Fruit fly (Drosophila melanogaster): ENCODE data around the gene CG14985.

CG14985 gene

DNA sequence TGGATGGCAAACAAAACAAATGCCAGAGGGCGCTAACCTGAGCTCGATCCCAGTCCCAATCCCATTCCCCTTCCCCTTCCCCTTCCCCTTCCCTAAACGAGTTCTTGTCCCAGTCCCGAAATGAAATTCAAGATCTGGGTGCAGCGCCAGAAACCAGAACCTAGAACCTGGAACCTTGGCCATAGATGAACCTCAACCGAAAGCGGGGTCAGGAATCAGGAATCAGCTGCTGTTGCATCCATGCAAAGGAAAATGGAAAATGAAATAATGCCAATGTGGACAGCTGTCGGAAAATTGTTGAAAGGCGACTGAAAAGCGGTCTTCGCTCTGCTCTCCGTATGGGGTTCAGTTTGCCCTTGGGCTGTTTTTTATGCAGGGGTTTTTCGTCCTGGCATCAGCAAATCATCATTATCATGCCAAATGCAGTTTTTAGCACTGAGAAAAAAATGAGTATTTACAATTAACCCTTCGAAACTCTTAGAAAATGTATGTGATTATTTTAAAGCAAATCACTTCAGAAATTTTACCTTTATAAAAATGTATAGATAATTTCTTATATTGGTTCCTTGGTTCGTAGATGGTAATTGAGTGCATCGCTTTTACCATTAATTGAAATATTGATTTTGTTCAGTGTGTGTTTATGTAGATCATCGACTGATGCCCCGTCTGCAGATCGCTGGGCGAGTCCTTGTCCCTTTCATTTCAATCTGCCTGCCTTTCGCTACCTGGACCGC is 25.5 kb upstream of the CG14985 start (continued):
- no peak for TF ChIP-seq Neu2 (GFP tag; optimal IDR thresholded peaks at IDR 0.05; ENCODE audit: borderline replicate concordance)
- TF ChIP-seq gcm (GFP tag; optimal IDR thresholded peaks at IDR 0.05) = peak; percentile 19
- no peak for TF ChIP-seq CG12236 (GFP tag; optimal IDR thresholded peaks at IDR 0.05)
- peak; percentile 61 for TF ChIP-seq gem (tag; optimal IDR thresholded peaks at IDR 0.05)
- TF ChIP-seq wek (GFP tag; optimal IDR thresholded peaks at IDR 0.05) = no peak
- TF ChIP-seq Rfx (GFP tag; IDR thresholded peaks at IDR 0.05) = no peak

dm6 chr3L:3978762-3979516 is 24.3 kb upstream of the CG14985 start:
- no peak for TF ChIP-seq NC2β (GFP tag; optimal IDR thresholded peaks at IDR 0.05)
- TF ChIP-seq tin (GFP tag; optimal IDR thresholded peaks at IDR 0.05) = no peak
- peak; percentile 36 for TF ChIP-seq Kr (GFP tag; optimal IDR thresholded peaks at IDR 0.05)
- peak; percentile 3 for TF ChIP-seq gsb-n (tag; optimal IDR thresholded peaks at IDR 0.05)
- peak; percentile 68 for TF ChIP-seq scrt (GFP tag; optimal IDR thresholded peaks at IDR 0.05)
- TF ChIP-seq Usf (GFP tag; optimal IDR thresholded peaks at IDR 0.05) = no peak
- TF ChIP-seq CG4707 (GFP tag; optimal IDR thresholded peaks at IDR 0.05) = no peak
- TF ChIP-seq cad (GFP tag; optimal IDR thresholded peaks at IDR 0.05) = peak; percentile 57
- TF ChIP-seq ind (GFP tag; optimal IDR thresholded peaks at IDR 0.05) = no peak
- no peak for TF ChIP-seq lov (optimal IDR thresholded peaks at IDR 0.05)
- TF ChIP-seq lov (GFP tag; IDR thresholded peaks at IDR 0.05) = no peak
- no peak for TF ChIP-seq CG15514 (GFP tag; optimal IDR thresholded peaks at IDR 0.05)
- TF ChIP-seq ttk (GFP tag; IDR thresholded peaks at IDR 0.05) = no peak
- TF ChIP-seq Adf1 (GFP tag; IDR thresholded peaks at IDR 0.05) = no peak
- TF ChIP-seq trh (GFP tag; optimal IDR thresholded peaks at IDR 0.05) = no peak
- no peak for TF ChIP-seq CG2202 (tag; optimal IDR thresholded peaks at IDR 0.05)
- TF ChIP-seq Camta (GFP tag; optimal IDR thresholded peaks at IDR 0.05) = no peak
- TF ChIP-seq CG17568 (GFP tag; optimal IDR thresholded peaks at IDR 0.05) = no peak
- no peak for TF ChIP-seq CG11093 (GFP tag; IDR thresholded peaks at IDR 0.05)
- no peak for TF ChIP-seq CG4854 (GFP tag; optimal IDR thresholded peaks at IDR 0.05)
- no peak for TF ChIP-seq CG15073 (GFP tag; optimal IDR thresholded peaks at IDR 0.05)
- no peak for TF ChIP-seq Hmx (GFP tag; optimal IDR thresholded peaks at IDR 0.05)
- TF ChIP-seq Lhr (GFP tag; optimal IDR thresholded peaks at IDR 0.05) = no peak
- peak; percentile 66 for TF ChIP-seq crol (GFP tag; IDR thresholded peaks at IDR 0.05)
- TF ChIP-seq ken (GFP tag; IDR thresholded peaks at IDR 0.05) = no peak
- no peak for TF ChIP-seq phol (tag; optimal IDR thresholded peaks at IDR 0.05)
- TF ChIP-seq dati (GFP tag; IDR thresholded peaks at IDR 0.05) = no peak
- no peak for TF ChIP-seq Atf-2 (GFP tag; optimal IDR thresholded peaks at IDR 0.05)
- no peak for TF ChIP-seq CG9609 (GFP tag; optimal IDR thresholded peaks at IDR 0.05)
- TF ChIP-seq ranshi (GFP tag; IDR thresholded peaks at IDR 0.05) = no peak
- TF ChIP-seq wor (GFP tag; IDR thresholded peaks at IDR 0.05) = peak; percentile 33; the same call in 1 of the 2 replicates
- no peak for TF ChIP-seq Rx (GFP tag; IDR thresholded peaks at IDR 0.05)
- no peak for TF ChIP-seq kni (GFP tag; optimal IDR thresholded peaks at IDR 0.05)
- TF ChIP-seq chm (GFP tag; IDR thresholded peaks at IDR 0.05) = peak; percentile 15; the same call in 1 of the 2 replicates
- no peak for TF ChIP-seq CG10366 (GFP tag; IDR thresholded peaks at IDR 0.05)
- TF ChIP-seq CG1024 (GFP tag; IDR thresholded peaks at IDR 0.05) = no peak
- TF ChIP-seq Trl (optimal IDR thresholded peaks at IDR 0.05) = no peak
- TF ChIP-seq Trl (GFP tag; optimal IDR thresholded peaks at IDR 0.05) = no peak
- TF ChIP-seq CG3847 (GFP tag; IDR thresholded peaks at IDR 0.05) = no peak
- TF ChIP-seq zfh1 (GFP tag; IDR thresholded peaks at IDR 0.05) = no peak
- TF ChIP-seq Hsf (GFP tag; optimal IDR thresholded peaks at IDR 0.05) = no peak
- TF ChIP-seq CG13424 (tag; optimal IDR thresholded peaks at IDR 0.05) = no peak
- peak; percentile 67 for TF ChIP-seq nerfin-1 (tag; optimal IDR thresholded peaks at IDR 0.05)

All from whole organism, embryonic.